Fruit fly (Drosophila melanogaster) whole organism, embryonic: ENCODE results near the gene CG7810.

Experiments used
- Antp ChIP-seq: fragments of 200-800 bp; sonication (Bioruptor generic); optimal IDR thresholded peaks from 3 replicates; lab custom pipeline; 2016; ENCODE audit warnings: missing biosample characterization, missing genetic modification characterization
- Bgb ChIP-seq: fragments of 200-800 bp; sonication (Bioruptor generic); IDR thresholded peaks from 2 replicates; pipeline ENCODE4 v1.3.6; 2022; ENCODE audit warnings: missing biosample characterization, missing genetic modification characterization; ENCODE audit not compliant: partially characterized antibody
- CG10366 ChIP-seq: fragments of 200-800 bp; sonication (Bioruptor generic); IDR thresholded peaks from 2 replicates; pipeline ENCODE4 v1.3.6; 2022; ENCODE audit warnings: missing biosample characterization, missing genetic modification characterization
- CG11456 ChIP-seq: fragments of 200-800 bp; sonication (Bioruptor generic); IDR thresholded peaks from 3 replicates; pipeline ENCODE4 v1.3.6; 2022; ENCODE audit warnings: missing biosample characterization, missing genetic modification characterization
- CG12104 ChIP-seq: fragments of 200-800 bp; sonication (Bioruptor generic); optimal IDR thresholded peaks from 3 replicates; lab custom pipeline; 2016; ENCODE audit warnings: missing biosample characterization, missing genetic modification characterization
- CG18764 ChIP-seq: fragments of 200-800 bp; sonication (Bioruptor generic); optimal IDR thresholded peaks from 3 replicates; lab custom pipeline; 2016; ENCODE audit warnings: missing biosample characterization, missing genetic modification characterization
- CG2202 ChIP-seq: fragments of 200-800 bp; sonication (Bioruptor generic); optimal IDR thresholded peaks from 2 replicates; lab custom pipeline; 2018; ENCODE audit warnings: missing biosample characterization, mild to moderate bottlenecking, missing genetic modification characterization
- CG2712 ChIP-seq: fragments of 200-800 bp; optimal IDR thresholded peaks from 3 replicates; lab custom pipeline; 2019; ENCODE audit warnings: missing biosample characterization, mild to moderate bottlenecking, missing genetic modification characterization, moderate library complexity
- CG30020 ChIP-seq: fragments of 200-800 bp; optimal IDR thresholded peaks from 2 replicates; lab custom pipeline; 2019; ENCODE audit warnings: missing biosample characterization, mild to moderate bottlenecking, missing genetic modification characterization, moderate library complexity
- CG31388 ChIP-seq: fragments of 200-800 bp; sonication (Bioruptor generic); optimal IDR thresholded peaks from 2 replicates; lab custom pipeline; 2016; ENCODE audit warnings: missing biosample characterization, missing genetic modification characterization
- CG3281 ChIP-seq: fragments of 200-800 bp; sonication (Bioruptor generic); optimal IDR thresholded peaks from 3 replicates; lab custom pipeline; 2017; ENCODE audit warnings: missing biosample characterization, mild to moderate bottlenecking, missing genetic modification characterization
- CG3407 ChIP-seq: fragments of 200-800 bp; sonication (Bioruptor generic); optimal IDR thresholded peaks from 2 replicates; lab custom pipeline; 2018; ENCODE audit warnings: missing biosample characterization, mild to moderate bottlenecking, missing genetic modification characterization
- CG3838 ChIP-seq: fragments of 200-800 bp; sonication (Bioruptor generic); optimal IDR thresholded peaks from 3 replicates; lab custom pipeline; 2016; ENCODE audit warnings: missing biosample characterization, missing genetic modification characterization
- CG42726 ChIP-seq: fragments of 200-800 bp; sonication (Bioruptor generic); IDR thresholded peaks from 2 replicates; pipeline ENCODE4 v1.3.6; 2022; ENCODE audit warnings: missing biosample characterization, missing genetic modification characterization; ENCODE audit not compliant: partially characterized antibody
- CG4617 ChIP-seq: fragments of 200-800 bp; sonication (Bioruptor generic); optimal IDR thresholded peaks from 3 replicates; lab custom pipeline; 2016; ENCODE audit warnings: missing biosample characterization, missing genetic modification characterization, borderline replicate concordance
- CG6175 ChIP-seq: fragments of 200-800 bp; sonication (Bioruptor generic); IDR thresholded peaks from 3 replicates; pipeline ENCODE4 v1.3.6; 2022; ENCODE audit warnings: missing biosample characterization, missing genetic modification characterization
- CG6654 ChIP-seq: fragments of 200-800 bp; sonication (Bioruptor generic); optimal IDR thresholded peaks from 2 replicates; lab custom pipeline; 2017; ENCODE audit warnings: missing biosample characterization, mild to moderate bottlenecking, missing genetic modification characterization
- CG8290 ChIP-seq, 3 experiments: fragments of 200-800 bp; sonication (Bioruptor generic); optimal IDR thresholded peaks; 2 replicates each; lab custom pipeline; 2016 to 2019; ENCODE audit warnings: missing biosample characterization in 3 of 3, missing genetic modification characterization in 3 of 3, mild to moderate bottlenecking in 2 of 3, moderate library complexity in 1 of 3
- Dad ChIP-seq: fragments of 200-800 bp; sonication (Bioruptor generic); optimal IDR thresholded peaks from 3 replicates; lab custom pipeline; 2016; ENCODE audit warnings: missing biosample characterization, missing genetic modification characterization
- Doc2 ChIP-seq: fragments of 200-800 bp; sonication (Bioruptor generic); IDR thresholded peaks from 2 replicates; pipeline ENCODE4 v1.3.6; 2022; ENCODE audit warnings: missing biosample characterization, missing genetic modification characterization
- GATAe ChIP-seq: fragments of 200-800 bp; sonication (Bioruptor generic); conservative IDR thresholded peaks from 2 replicates; pipeline ENCODE4 v1.3.6; 2022; ENCODE audit warnings: missing biosample characterization, missing genetic modification characterization
- H2.0 ChIP-seq: fragments of 200-800 bp; sonication (Bioruptor generic); IDR thresholded peaks from 2 replicates; pipeline ENCODE4 v1.3.6; 2022; ENCODE audit warnings: missing biosample characterization, missing genetic modification characterization
- Hr51 ChIP-seq, 2 experiments: fragments of 200-800 bp; sonication (Bioruptor generic); optimal IDR thresholded peaks; 2 replicates in 1 of 2; 3 replicates in 1 of 2; lab custom pipeline; 2016 to 2018; ENCODE audit warnings: missing biosample characterization in 2 of 2, missing genetic modification characterization in 2 of 2, mild to moderate bottlenecking in 1 of 2, moderate library complexity in 1 of 2
- NfI ChIP-seq: fragments of 200-800 bp; sonication (Bioruptor generic); optimal IDR thresholded peaks from 3 replicates; lab custom pipeline; 2018; ENCODE audit warnings: missing biosample characterization, mild to moderate bottlenecking, missing genetic modification characterization, moderate library complexity
- Oli ChIP-seq: fragments of 200-800 bp; sonication (Bioruptor generic); optimal IDR thresholded peaks from 2 replicates; lab custom pipeline; 2018; ENCODE audit warnings: missing biosample characterization, mild to moderate bottlenecking, missing genetic modification characterization, moderate library complexity
- Opbp ChIP-seq: fragments of 200-800 bp; sonication (Bioruptor generic); IDR thresholded peaks from 3 replicates; pipeline ENCODE4 v1.3.6; 2022; ENCODE audit warnings: missing biosample characterization, missing genetic modification characterization; ENCODE audit not compliant: partially characterized antibody
- Ptx1 ChIP-seq: fragments of 200-800 bp; sonication (Bioruptor generic); IDR thresholded peaks from 2 replicates; pipeline ENCODE4 v1.3.6; 2022; ENCODE audit warnings: missing biosample characterization, missing genetic modification characterization
- Sin3A ChIP-seq: fragments of >200 bp; optimal IDR thresholded peaks from 2 replicates; lab custom pipeline; 2018
- Usf ChIP-seq: fragments of 200-800 bp; sonication (Bioruptor generic); optimal IDR thresholded peaks from 2 replicates; lab custom pipeline; 2017; ENCODE audit warnings: missing genotype, missing biosample characterization, missing genetic modification characterization
- YL-1 ChIP-seq: fragments of 200-800 bp; sonication (Bioruptor generic); optimal IDR thresholded peaks from 3 replicates; lab custom pipeline; 2017; ENCODE audit warnings: missing biosample characterization, mild to moderate bottlenecking, missing genetic modification characterization
- ap ChIP-seq: fragments of 200-800 bp; sonication (Bioruptor generic); IDR thresholded peaks from 2 replicates; pipeline ENCODE4 v1.3.6; 2022; ENCODE audit warnings: missing biosample characterization, missing genetic modification characterization
- dati ChIP-seq: fragments of 200-800 bp; sonication (Bioruptor generic); IDR thresholded peaks from 2 replicates; pipeline ENCODE4 v1.3.6; 2022; ENCODE audit warnings: missing biosample characterization, missing genetic modification characterization
- gsb ChIP-seq: fragments of 200-800 bp; sonication (Bioruptor generic); IDR thresholded peaks from 2 replicates; pipeline ENCODE4 v1.3.6; 2022; ENCODE audit warnings: missing biosample characterization, missing genetic modification characterization
- her ChIP-seq: fragments of 200-800 bp; sonication (Bioruptor generic); optimal IDR thresholded peaks from 2 replicates; lab custom pipeline; 2016; ENCODE audit warnings: missing biosample characterization, missing genetic modification characterization
- insv ChIP-seq, 2 experiments: fragments of 200-800 bp; sonication (Bioruptor generic); optimal IDR thresholded peaks; 3 replicates each; lab custom pipeline; 2016 to 2018; ENCODE audit warnings: missing biosample characterization in 2 of 2, missing genetic modification characterization in 2 of 2
- lov ChIP-seq, 2 experiments: fragments of 200-800 bp in 1 of 2; fragments of >200 bp in 1 of 2; sonication (Bioruptor generic) in 1 of 2; IDR thresholded peaks in 1 of 2; optimal IDR thresholded peaks in 1 of 2; 2 replicates in 1 of 2; 3 replicates in 1 of 2; pipeline versions ENCODE4 v1.3.6 to Lab custom; 2017 to 2022; ENCODE audit warnings: missing biosample characterization in 1 of 2, missing genetic modification characterization in 1 of 2
- nom ChIP-seq: fragments of 200-800 bp; sonication (Bioruptor generic); optimal IDR thresholded peaks from 2 replicates; lab custom pipeline; 2017; ENCODE audit warnings: missing biosample characterization, missing genetic modification characterization, mild to moderate bottlenecking, moderate library complexity, missing genetic modification reagents
- otp ChIP-seq: fragments of 200-800 bp; sonication (Bioruptor generic); IDR thresholded peaks from 3 replicates; pipeline ENCODE4, ENCODE4 v1.3.6; 2022; ENCODE audit warnings: missing biosample characterization, missing genetic modification characterization
- pfk ChIP-seq: fragments of 200-800 bp; sonication (Bioruptor generic); optimal IDR thresholded peaks from 2 replicates; lab custom pipeline; 2018; ENCODE audit warnings: missing biosample characterization, mild to moderate bottlenecking, missing genetic modification characterization, moderate library complexity
- pho ChIP-seq: fragments of 200-800 bp; sonication (Bioruptor generic); optimal IDR thresholded peaks from 2 replicates; lab custom pipeline; 2016; ENCODE audit warnings: missing biosample characterization, missing genetic modification characterization
- psq ChIP-seq: fragments of 200-800 bp; sonication (Bioruptor generic); optimal IDR thresholded peaks from 2 replicates; lab custom pipeline; 2017; ENCODE audit warnings: missing biosample characterization, missing genetic modification characterization
- pum ChIP-seq: fragments of 200-800 bp; sonication (Bioruptor generic); optimal IDR thresholded peaks from 2 replicates; lab custom pipeline; 2016; ENCODE audit warnings: missing biosample characterization, missing genetic modification characterization
- salm ChIP-seq: fragments of 200-800 bp; sonication (Bioruptor generic); optimal IDR thresholded peaks from 2 replicates; lab custom pipeline; 2018; ENCODE audit warnings: missing biosample characterization, mild to moderate bottlenecking, missing genetic modification characterization
- sima ChIP-seq: fragments of 200-800 bp; sonication (Bioruptor generic); optimal IDR thresholded peaks from 2 replicates; lab custom pipeline; 2016; ENCODE audit warnings: missing biosample characterization, missing genetic modification characterization
- sisA ChIP-seq: fragments of 200-800 bp; sonication (Bioruptor generic); IDR thresholded peaks from 2 replicates; pipeline ENCODE4 v1.3.6; 2022; ENCODE audit warnings: missing biosample characterization, missing genetic modification characterization
- slbo ChIP-seq: fragments of 200-800 bp; sonication (Bioruptor generic); IDR thresholded peaks from 2 replicates; pipeline ENCODE4 v1.3.6; 2022; ENCODE audit warnings: missing biosample characterization, missing genetic modification characterization
- slou ChIP-seq: fragments of 200-800 bp; sonication (Bioruptor generic); optimal IDR thresholded peaks from 3 replicates; lab custom pipeline; 2016; ENCODE audit warnings: missing biosample characterization, missing genetic modification characterization
- trh ChIP-seq: fragments of 200-800 bp; sonication (Bioruptor generic); optimal IDR thresholded peaks from 2 replicates; lab custom pipeline; 2016; ENCODE audit warnings: missing biosample characterization, missing genetic modification characterization
- unc-4 ChIP-seq: fragments of 200-800 bp; sonication (Bioruptor generic); IDR thresholded peaks from 2 replicates; pipeline ENCODE4 v1.3.6; 2022; ENCODE audit warnings: missing biosample characterization, missing genetic modification characterization; ENCODE audit not compliant: partially characterized antibody
- usp ChIP-seq: fragments of >200 bp; optimal IDR thresholded peaks from 2 replicates; lab custom pipeline; 2017; ENCODE audit warnings: missing biosample characterization, missing genetic modification characterization
- vnd ChIP-seq: fragments of 200-800 bp; sonication (Bioruptor generic); IDR thresholded peaks from 3 replicates; pipeline ENCODE4 v1.3.6; 2022; ENCODE audit warnings: missing biosample characterization, missing genetic modification characterization; ENCODE audit not compliant: partially characterized antibody

CG7810 gene

DNA sequence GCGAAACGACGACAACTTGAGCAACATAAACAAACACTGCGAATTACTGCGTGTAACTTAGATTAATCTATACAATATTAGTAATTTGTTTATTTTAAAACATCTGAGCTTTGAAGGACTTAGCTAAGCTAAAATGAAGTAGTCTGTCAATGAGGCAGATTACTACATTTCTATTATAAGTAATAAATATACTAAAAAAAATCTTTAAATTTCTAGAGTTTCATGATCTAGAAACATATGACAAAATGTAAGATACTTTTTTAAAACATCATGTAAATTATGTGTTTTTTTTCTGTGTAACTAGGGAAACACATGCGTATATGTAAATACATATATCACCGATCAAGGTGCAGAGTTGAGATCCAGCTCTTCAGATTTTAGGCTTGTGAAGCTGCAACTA is 44.9 kb downstream of the CG7810 start (continued):
- TF ChIP-seq CG18764 (GFP tag; lab: Kevin White, UChicago), result no peak
- peak; percentile 74 for TF ChIP-seq Ptx1
- TF ChIP-seq CG6654 (GFP tag; lab: Kevin White, UChicago), result no peak
- no peak for TF ChIP-seq Dad (GFP tag; lab: Kevin White, UChicago)
- no peak for TF ChIP-seq CG6175 (GFP tag; lab: Robert Waterston, UW)
- TF ChIP-seq dati, result no peak
- no peak for TF ChIP-seq CG30020 (tag; lab: Kevin White, UChicago)
- TF ChIP-seq Sin3A, result no peak
- TF ChIP-seq salm (tag; lab: Kevin White, UChicago), result no peak
- TF ChIP-seq CG31388 (GFP tag; lab: Kevin White, UChicago), result no peak
- no peak for TF ChIP-seq usp (GFP tag; lab: Kevin White, UChicago)
- TF ChIP-seq vnd (GFP tag; lab: Robert Waterston, UW), result no peak
- TF ChIP-seq pum (GFP tag; lab: Kevin White, UChicago), result no peak
- peak; percentile 38 for TF ChIP-seq CG3281
- peak; percentile 62 for TF ChIP-seq nom (GFP tag; lab: Kevin White, UChicago)
- no peak for TF ChIP-seq Usf
- no peak for TF ChIP-seq gsb
- peak; percentile 70 for TF ChIP-seq Oli (tag; lab: Kevin White, UChicago)
- no peak for TF ChIP-seq ap (GFP tag; lab: Robert Waterston, UW)
- TF ChIP-seq otp (GFP tag; lab: Robert Waterston, UW), result no peak
- no peak for TF ChIP-seq CG8290 (GFP tag; optimal IDR thresholded peaks at IDR 0.05; lab: Kevin White, UChicago)
- no peak for TF ChIP-seq CG8290 (tag; optimal IDR thresholded peaks at IDR 0.05; lab: Kevin White, UChicago)
- TF ChIP-seq CG10366, result peak; percentile 38
- peak; percentile 44; the same call in 1 of the 2 replicates for TF ChIP-seq slbo (GFP tag; lab: Robert Waterston, UW)
- peak; percentile 35 for TF ChIP-seq YL-1 (GFP tag; lab: Kevin White, UChicago)
- no peak for TF ChIP-seq trh (GFP tag; lab: Kevin White, UChicago)
- no peak for TF ChIP-seq Bgb
- TF ChIP-seq Doc2 (GFP tag; lab: Robert Waterston, UW), result no peak
- TF ChIP-seq CG12104 (GFP tag; lab: Kevin White, UChicago), result peak; percentile 55
- no peak for TF ChIP-seq CG2202 (tag; lab: Kevin White, UChicago)
- no peak for TF ChIP-seq insv (GFP tag; optimal IDR thresholded peaks at IDR 0.05; lab: Kevin White, UChicago)
- no peak for TF ChIP-seq pho
- no peak for TF ChIP-seq sima (GFP tag; lab: Kevin White, UChicago)
- TF ChIP-seq CG2712 (tag; lab: Kevin White, UChicago), result peak; percentile 73
- TF ChIP-seq sisA (GFP tag; lab: Robert Waterston, UW), result peak; percentile 42
- no peak for TF ChIP-seq GATAe (GFP tag; lab: Robert Waterston, UW)
- no peak for TF ChIP-seq Opbp (GFP tag; lab: Robert Waterston, UW)
- no peak for TF ChIP-seq CG11456 (GFP tag; lab: Robert Waterston, UW)
- TF ChIP-seq unc-4, result no peak
- TF ChIP-seq CG4617 (GFP tag; lab: Kevin White, UChicago), result no peak
- no peak for TF ChIP-seq H2.0 (GFP tag; lab: Robert Waterston, UW)
- no peak for TF ChIP-seq psq (GFP tag; lab: Kevin White, UChicago)
- TF ChIP-seq slou (GFP tag; lab: Kevin White, UChicago), result no peak
- no peak for TF ChIP-seq CG42726 (GFP tag; lab: Robert Waterston, UW)
- TF ChIP-seq Antp (GFP tag; lab: Kevin White, UChicago), result no peak
- TF ChIP-seq CG3838 (GFP tag; lab: Kevin White, UChicago), result no peak
- no peak for TF ChIP-seq NfI
- TF ChIP-seq Hr51 (GFP tag; optimal IDR thresholded peaks at IDR 0.05; lab: Kevin White, UChicago), result peak in 1 of 2 experiments; percentile 92
- TF ChIP-seq her (GFP tag; lab: Kevin White, UChicago), result no peak
- TF ChIP-seq pfk (GFP tag; lab: Kevin White, UChicago), result no peak
- TF ChIP-seq lov (optimal IDR thresholded peaks at IDR 0.05; lab: Kevin White, UChicago), result no peak
- TF ChIP-seq lov (GFP tag; IDR thresholded peaks at IDR 0.05; lab: Robert Waterston, UW), result no peak
- TF ChIP-seq CG3407 (GFP tag; lab: Kevin White, UChicago), result peak; percentile 31
